Worm (Caenorhabditis elegans) whole organism, midembryonic: ENCODE results near the gene C16A3.2.

Experiments used
- T22C8.4 ChIP-seq: fragments of 200-800 bp; sonication (Bioruptor generic); IDR thresholded peaks from 2 replicates; pipeline ENCODE4 v1.3.6; 2022; ENCODE audit warnings: missing genetic modification characterization, missing compliant biosample characterization
- cog-1 ChIP-seq: sonication (generic microtip); optimal IDR thresholded peaks from 2 replicates; lab custom pipeline; 2016; ENCODE audit warnings: missing genetic modification characterization, missing compliant biosample characterization
- klf-2 ChIP-seq: fragments of 200-800 bp; sonication (Bioruptor generic); conservative IDR thresholded peaks from 2 replicates; pipeline ENCODE4 v1.3.6; 2022; ENCODE audit warnings: missing genetic modification reagents, missing genetic modification characterization, missing compliant biosample characterization

DNA sequence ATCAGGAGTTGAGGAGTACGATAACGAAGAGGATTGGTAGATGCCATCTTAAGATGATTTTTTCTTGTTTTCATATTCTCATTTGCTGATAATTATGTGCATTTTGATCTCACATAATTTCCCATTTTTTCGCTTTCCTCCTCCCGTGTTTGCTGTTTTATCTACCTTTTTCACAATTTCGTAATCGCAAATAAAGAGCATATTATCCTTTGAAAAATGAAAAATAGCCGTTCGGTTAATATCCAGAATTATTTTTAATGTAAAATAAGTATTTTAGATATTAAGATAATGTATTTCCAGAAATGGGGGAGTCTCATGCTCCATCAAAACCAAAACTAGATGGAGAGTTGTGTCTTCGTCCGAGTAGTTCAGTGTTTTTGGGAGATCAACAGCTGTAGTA, 43.3 kb downstream of the C16A3.2 start, which contains the start of gene vps-16:
- no peak for TF ChIP-seq T22C8.4 (GFP tag; lab: Robert Waterston, UW)
- TF ChIP-seq cog-1 (tag; lab: Kevin White, UChicago), result no peak
- TF ChIP-seq klf-2 (GFP tag; lab: Robert Waterston, UW), result no peak
